Fruit fly (Drosophila melanogaster) whole organism, embryonic: ENCODE measurements around the gene stumps.

Source experiments
- BEAF-32 ChIP-seq: fragments of 200-800 bp; sonication (Bioruptor generic); optimal IDR thresholded peaks from 3 replicates; lab custom pipeline; 2017; ENCODE audit warnings: missing biosample characterization, missing genetic modification characterization, mild to moderate bottlenecking, moderate library complexity, missing genetic modification reagents
- Bgb ChIP-seq: fragments of 200-800 bp; sonication (Bioruptor generic); IDR thresholded peaks from 2 replicates; pipeline ENCODE4 v1.3.6; 2022; ENCODE audit warnings: missing biosample characterization, missing genetic modification characterization; ENCODE audit not compliant: partially characterized antibody
- CG10147 ChIP-seq: fragments of 200-800 bp; sonication (Bioruptor generic); optimal IDR thresholded peaks from 2 replicates; lab custom pipeline; 2019; ENCODE audit warnings: missing biosample characterization, mild to moderate bottlenecking, missing genetic modification characterization, moderate library complexity
- CG10209 ChIP-seq: fragments of 200-800 bp; sonication (Bioruptor generic); optimal IDR thresholded peaks from 3 replicates; lab custom pipeline; 2017; ENCODE audit warnings: missing biosample characterization, mild to moderate bottlenecking, missing genetic modification characterization, missing genetic modification reagents
- CG10366 ChIP-seq: fragments of 200-800 bp; sonication (Bioruptor generic); IDR thresholded peaks from 2 replicates; pipeline ENCODE4 v1.3.6; 2022; ENCODE audit warnings: missing biosample characterization, missing genetic modification characterization
- CG10959 ChIP-seq: fragments of 200-800 bp; sonication (Bioruptor generic); IDR thresholded peaks from 2 replicates; pipeline ENCODE4 v1.3.6; 2022; ENCODE audit warnings: missing biosample characterization, missing genetic modification characterization
- CG11456 ChIP-seq: fragments of 200-800 bp; sonication (Bioruptor generic); IDR thresholded peaks from 3 replicates; pipeline ENCODE4 v1.3.6; 2022; ENCODE audit warnings: missing biosample characterization, missing genetic modification characterization
- CG12071 ChIP-seq: fragments of 200-800 bp; sonication (Bioruptor generic); optimal IDR thresholded peaks from 3 replicates; lab custom pipeline; 2018; ENCODE audit warnings: missing biosample characterization, mild to moderate bottlenecking, missing genetic modification characterization
- CG12391 ChIP-seq: fragments of 200-800 bp; sonication (Bioruptor generic); optimal IDR thresholded peaks from 3 replicates; lab custom pipeline; 2018; ENCODE audit warnings: missing biosample characterization, mild to moderate bottlenecking, missing genetic modification characterization, moderate library complexity
- CG15601 ChIP-seq: fragments of 200-800 bp; sonication (Bioruptor generic); optimal IDR thresholded peaks from 3 replicates; lab custom pipeline; 2019; ENCODE audit warnings: missing biosample characterization, mild to moderate bottlenecking, missing genetic modification characterization, moderate library complexity
- CG16779 ChIP-seq: fragments of 200-800 bp; sonication (Bioruptor generic); IDR thresholded peaks from 2 replicates; pipeline ENCODE4 v1.3.6; 2022; ENCODE audit warnings: missing biosample characterization, missing genetic modification characterization
- CG2712 ChIP-seq: fragments of 200-800 bp; optimal IDR thresholded peaks from 3 replicates; lab custom pipeline; 2019; ENCODE audit warnings: missing biosample characterization, mild to moderate bottlenecking, missing genetic modification characterization, moderate library complexity
- CG30431 ChIP-seq: fragments of 200-800 bp; sonication (Bioruptor generic); optimal IDR thresholded peaks from 2 replicates; lab custom pipeline; 2017; ENCODE audit warnings: missing biosample characterization, missing genetic modification characterization
- CG31365 ChIP-seq: fragments of 200-800 bp; sonication (Bioruptor generic); optimal IDR thresholded peaks from 2 replicates; lab custom pipeline; 2018; ENCODE audit warnings: missing biosample characterization, mild to moderate bottlenecking, missing genetic modification characterization
- CG3726 ChIP-seq: fragments of 200-800 bp; sonication (Bioruptor generic); IDR thresholded peaks from 3 replicates; pipeline ENCODE4, ENCODE4 v1.3.6; 2022; ENCODE audit warnings: missing biosample characterization, missing genetic modification characterization
- CG3995 ChIP-seq: fragments of 200-800 bp; sonication (Bioruptor generic); optimal IDR thresholded peaks from 3 replicates; lab custom pipeline; 2016; ENCODE audit warnings: missing biosample characterization, missing genetic modification characterization
- CG4328 ChIP-seq: fragments of 200-800 bp; sonication (Bioruptor generic); optimal IDR thresholded peaks from 3 replicates; lab custom pipeline; 2017; ENCODE audit warnings: missing biosample characterization, missing genetic modification reagents, missing genetic modification characterization
- CG5245 ChIP-seq: fragments of 200-800 bp; sonication (Bioruptor generic); optimal IDR thresholded peaks from 3 replicates; lab custom pipeline; 2016; ENCODE audit warnings: missing biosample characterization, missing genetic modification characterization
- CG7928 ChIP-seq: fragments of 200-800 bp; sonication (Bioruptor generic); optimal IDR thresholded peaks from 2 replicates; lab custom pipeline; 2017; ENCODE audit warnings: missing biosample characterization, mild to moderate bottlenecking, missing genetic modification characterization
- CG9797 ChIP-seq: fragments of 200-800 bp; sonication (Bioruptor generic); optimal IDR thresholded peaks from 3 replicates; lab custom pipeline; 2018; ENCODE audit warnings: missing biosample characterization, mild to moderate bottlenecking, missing genetic modification characterization
- CG9876 ChIP-seq: fragments of 200-800 bp; sonication (Bioruptor generic); optimal IDR thresholded peaks from 2 replicates; lab custom pipeline; 2016; ENCODE audit warnings: missing biosample characterization, missing genetic modification characterization
- Camta ChIP-seq: fragments of 200-800 bp; sonication (Bioruptor generic); optimal IDR thresholded peaks from 2 replicates; lab custom pipeline; 2016; ENCODE audit warnings: missing biosample characterization, missing genetic modification characterization
- Fer2 ChIP-seq: fragments of 200-800 bp; sonication (Bioruptor generic); optimal IDR thresholded peaks from 2 replicates; lab custom pipeline; 2018; ENCODE audit warnings: missing biosample characterization, mild to moderate bottlenecking, missing genetic modification characterization, moderate library complexity
- GATAe ChIP-seq: fragments of 200-800 bp; sonication (Bioruptor generic); conservative IDR thresholded peaks from 2 replicates; pipeline ENCODE4 v1.3.6; 2022; ENCODE audit warnings: missing biosample characterization, missing genetic modification characterization
- MBD-R2 ChIP-seq: fragments of 200-800 bp; sonication (Bioruptor generic); IDR thresholded peaks from 2 replicates; pipeline ENCODE4 v1.3.6; 2022; ENCODE audit warnings: missing biosample characterization, missing genetic modification characterization
- Nf-YB ChIP-seq: fragments of 200-800 bp; sonication (Bioruptor generic); optimal IDR thresholded peaks from 3 replicates; lab custom pipeline; 2019; ENCODE audit warnings: missing biosample characterization, mild to moderate bottlenecking, missing genetic modification characterization, moderate library complexity
- Pdp1 ChIP-seq, 2 experiments: fragments of 200-800 bp; sonication (Bioruptor generic); optimal IDR thresholded peaks; 3 replicates each; lab custom pipeline; 2016; ENCODE audit warnings: missing biosample characterization in 2 of 2, missing genetic modification characterization in 2 of 2, mild to moderate bottlenecking in 1 of 2, moderate library complexity in 1 of 2
- Scr ChIP-seq: fragments of 200-800 bp; sonication (Bioruptor generic); IDR thresholded peaks from 2 replicates; pipeline ENCODE4 v1.3.6; 2022; ENCODE audit warnings: missing biosample characterization, missing genetic modification characterization; ENCODE audit not compliant: partially characterized antibody
- Ssrp ChIP-seq: fragments of 200-800 bp; sonication (Bioruptor generic); optimal IDR thresholded peaks from 2 replicates; lab custom pipeline; 2018; ENCODE audit warnings: missing biosample characterization, mild to moderate bottlenecking, missing genetic modification characterization, moderate library complexity
- Tbp ChIP-seq: fragments of >200 bp; optimal IDR thresholded peaks from 2 replicates; lab custom pipeline; 2018; ENCODE audit warnings: missing biosample characterization, missing genetic modification characterization
- bcd ChIP-seq: fragments of 200-800 bp; sonication (Bioruptor generic); optimal IDR thresholded peaks from 2 replicates; lab custom pipeline; 2017; ENCODE audit warnings: missing biosample characterization, mild to moderate bottlenecking, missing genetic modification characterization
- bsh ChIP-seq, 2 experiments: fragments of 200-800 bp; sonication (Bioruptor generic); optimal IDR thresholded peaks; 2 replicates each; lab custom pipeline; 2017 to 2018; ENCODE audit warnings: mild to moderate bottlenecking in 2 of 2, missing biosample characterization in 2 of 2, missing genetic modification characterization in 2 of 2, moderate library complexity in 1 of 2
- crc ChIP-seq: fragments of 200-800 bp; sonication (Bioruptor generic); optimal IDR thresholded peaks from 2 replicates; lab custom pipeline; 2016; ENCODE audit warnings: missing biosample characterization, missing genetic modification characterization
- ewg ChIP-seq: fragments of 200-800 bp; sonication (Bioruptor generic); optimal IDR thresholded peaks from 3 replicates; lab custom pipeline; 2017; ENCODE audit warnings: mild to moderate bottlenecking, missing biosample characterization, missing genetic modification reagents, missing genetic modification characterization
- fd3F ChIP-seq: fragments of 200-800 bp; sonication (Bioruptor generic); optimal IDR thresholded peaks from 2 replicates; lab custom pipeline; 2018; ENCODE audit warnings: missing biosample characterization, mild to moderate bottlenecking, missing genetic modification characterization, moderate library complexity
- gce ChIP-seq: fragments of 200-800 bp; sonication (Bioruptor generic); IDR thresholded peaks from 3 replicates; pipeline ENCODE4 v1.3.6; 2022; ENCODE audit warnings: missing biosample characterization, missing genetic modification characterization
- kah ChIP-seq: fragments of 200-800 bp; sonication (Bioruptor generic); optimal IDR thresholded peaks from 2 replicates; lab custom pipeline; 2018; ENCODE audit warnings: missing biosample characterization, mild to moderate bottlenecking, missing genetic modification characterization
- kni ChIP-seq: fragments of 200-800 bp; sonication (Bioruptor generic); optimal IDR thresholded peaks from 3 replicates; lab custom pipeline; 2017; ENCODE audit warnings: mild to moderate bottlenecking, missing biosample characterization, missing genetic modification reagents, missing genetic modification characterization
- phol ChIP-seq: fragments of 200-800 bp; sonication (Bioruptor generic); optimal IDR thresholded peaks from 3 replicates; lab custom pipeline; 2018; ENCODE audit warnings: missing biosample characterization, mild to moderate bottlenecking, missing genetic modification characterization, moderate library complexity
- pros ChIP-seq: fragments of 200-800 bp; sonication (Bioruptor generic); optimal IDR thresholded peaks from 3 replicates; lab custom pipeline; 2019; ENCODE audit warnings: missing biosample characterization, mild to moderate bottlenecking, missing genetic modification characterization, moderate library complexity
- repo ChIP-seq: fragments of 200-800 bp; sonication (Bioruptor generic); optimal IDR thresholded peaks from 2 replicates; lab custom pipeline; 2016; ENCODE audit warnings: missing biosample characterization, missing genetic modification characterization
- sc ChIP-seq, 3 experiments: fragments of >200 bp in 2 of 3; fragments of 200-800 bp in 1 of 3; sonication (Bioruptor generic) in 1 of 3; optimal IDR thresholded peaks; 2 replicates in 2 of 3; 3 replicates in 1 of 3; lab custom pipeline; 2017; ENCODE audit warnings: mild to moderate bottlenecking in 1 of 3, missing biosample characterization in 1 of 3, missing genetic modification characterization in 1 of 3, missing genetic modification reagents in 1 of 3
- scrt ChIP-seq: fragments of 200-800 bp; sonication (Bioruptor generic); optimal IDR thresholded peaks from 2 replicates; lab custom pipeline; 2018; ENCODE audit warnings: missing biosample characterization, mild to moderate bottlenecking, missing genetic modification characterization, moderate library complexity
- sisA ChIP-seq: fragments of 200-800 bp; sonication (Bioruptor generic); IDR thresholded peaks from 2 replicates; pipeline ENCODE4 v1.3.6; 2022; ENCODE audit warnings: missing biosample characterization, missing genetic modification characterization
- sqz ChIP-seq: fragments of 200-800 bp; sonication (Bioruptor generic); optimal IDR thresholded peaks from 3 replicates; lab custom pipeline; 2018; ENCODE audit warnings: missing biosample characterization, mild to moderate bottlenecking, missing genetic modification characterization
- stc ChIP-seq: fragments of 200-800 bp; sonication (Bioruptor generic); IDR thresholded peaks from 2 replicates; pipeline ENCODE4 v1.3.6; 2022; ENCODE audit warnings: missing biosample characterization, missing genetic modification characterization
- tio ChIP-seq: fragments of 200-800 bp; sonication (Bioruptor generic); optimal IDR thresholded peaks from 2 replicates; lab custom pipeline; 2017; ENCODE audit warnings: missing biosample characterization, missing genetic modification characterization, inconsistent platforms

stumps gene

dm6 chr3R:14574962-14575717 is 1.9 kb upstream of the stumps start (continued):
- peak; percentile 57 for TF ChIP-seq BEAF-32 (GFP tag; lab: Kevin White, UChicago)
- peak; percentile 71 for TF ChIP-seq sqz
- peak; percentile 76 for TF ChIP-seq bcd (GFP tag; lab: Kevin White, UChicago)
- no peak for TF ChIP-seq GATAe (GFP tag; lab: Robert Waterston, UW)
- peak in 1 of 2 experiments; percentile 71 for TF ChIP-seq bsh (GFP tag; optimal IDR thresholded peaks at IDR 0.05; lab: Kevin White, UChicago)
- peak; percentile 81 for TF ChIP-seq CG10147 (GFP tag; lab: Kevin White, UChicago)
- TF ChIP-seq sisA (GFP tag; lab: Robert Waterston, UW): peak; percentile 56; the same call in 1 of the 2 replicates
- peak; percentile 70 for TF ChIP-seq fd3F
- TF ChIP-seq MBD-R2 (GFP tag; lab: Robert Waterston, UW): peak; percentile 39
- no peak for TF ChIP-seq repo
- TF ChIP-seq phol (tag; lab: Kevin White, UChicago): peak; percentile 85
- TF ChIP-seq scrt (GFP tag; lab: Kevin White, UChicago): peak; percentile 67
- TF ChIP-seq CG12391 (tag; lab: Kevin White, UChicago): peak; percentile 87
- peak; percentile 66; the same call in 2 of the 3 replicates for TF ChIP-seq CG11456 (GFP tag; lab: Robert Waterston, UW)
- no peak for TF ChIP-seq CG12071
- TF ChIP-seq CG10209 (GFP tag; lab: Kevin White, UChicago): peak; percentile 77
- TF ChIP-seq sc (optimal IDR thresholded peaks at IDR 0.05; lab: Kevin White, UChicago): no peak
- TF ChIP-seq sc (GFP tag; optimal IDR thresholded peaks at IDR 0.05; lab: Kevin White, UChicago): peak; percentile 31
- peak; percentile 58 for TF ChIP-seq CG4328
- TF ChIP-seq Nf-YB: peak; percentile 65
- peak; percentile 46 for TF ChIP-seq CG3995 (GFP tag; lab: Kevin White, UChicago)
- no peak for TF ChIP-seq CG10959 (GFP tag; lab: Robert Waterston, UW)
- no peak for TF ChIP-seq Tbp (GFP tag; lab: Kevin White, UChicago)
- TF ChIP-seq CG3726 (GFP tag; lab: Robert Waterston, UW): peak; percentile 75; the same call in 1 of the 3 replicates
- peak; percentile 52 for TF ChIP-seq ewg (GFP tag; lab: Kevin White, UChicago)
- no peak for TF ChIP-seq pros (GFP tag; lab: Kevin White, UChicago)
- peak; percentile 69 for TF ChIP-seq Ssrp
- no peak for TF ChIP-seq CG9876
- TF ChIP-seq tio (GFP tag; lab: Kevin White, UChicago): peak; percentile 72
- TF ChIP-seq CG9797 (GFP tag; lab: Kevin White, UChicago): no peak
- TF ChIP-seq CG10366 (GFP tag; lab: Robert Waterston, UW): peak; percentile 45
- TF ChIP-seq Pdp1 (GFP tag; optimal IDR thresholded peaks at IDR 0.05; lab: Kevin White, UChicago): peak; percentile 47 to 95
- no peak for TF ChIP-seq Bgb (GFP tag; lab: Robert Waterston, UW)
- peak; percentile 13 for TF ChIP-seq CG7928 (GFP tag; lab: Kevin White, UChicago)
- TF ChIP-seq CG16779: no peak
- TF ChIP-seq Scr (GFP tag; lab: Robert Waterston, UW): no peak
- TF ChIP-seq kah (GFP tag; lab: Kevin White, UChicago): no peak
- TF ChIP-seq Camta (GFP tag; lab: Kevin White, UChicago): peak; percentile 70
- no peak for TF ChIP-seq CG31365
- peak; percentile 59 for TF ChIP-seq Fer2 (tag; lab: Kevin White, UChicago)
- TF ChIP-seq gce: no peak
- peak; percentile 18 for TF ChIP-seq kni (GFP tag; lab: Kevin White, UChicago)
- TF ChIP-seq CG30431 (GFP tag; lab: Kevin White, UChicago): peak; percentile 36
- no peak for TF ChIP-seq stc (GFP tag; lab: Robert Waterston, UW)
- TF ChIP-seq CG15601: peak; percentile 71
- peak; percentile 14 for TF ChIP-seq CG5245
- TF ChIP-seq CG2712 (tag; lab: Kevin White, UChicago): peak; percentile 73
- TF ChIP-seq crc (GFP tag; lab: Kevin White, UChicago): peak; percentile 7
